Fruit fly (Drosophila melanogaster): ENCODE measurements around the gene TotZ.

DNA sequence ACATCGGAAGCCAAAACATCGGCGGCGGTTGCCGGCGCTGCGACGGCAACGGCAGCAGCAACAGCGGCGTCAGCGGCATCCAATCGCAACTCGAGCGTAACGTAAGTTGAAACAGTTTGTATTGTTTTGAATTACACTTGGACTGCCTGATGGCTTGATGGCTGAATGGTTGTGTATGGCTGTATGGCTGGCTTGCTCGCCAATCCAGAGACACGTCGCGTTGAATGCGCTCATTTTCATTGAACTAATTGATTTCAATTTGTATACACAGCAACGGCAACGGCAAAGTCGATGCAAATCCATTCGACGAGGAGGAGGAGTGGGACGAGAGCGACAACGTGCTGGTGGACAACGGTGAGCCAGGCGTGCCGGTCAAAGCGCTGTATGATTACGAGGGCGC lies 38.7 kb upstream of the TotZ start:
- TF ChIP-seq pan (optimal IDR thresholded peaks at IDR 0.05) (no peak), psq (optimal IDR thresholded peaks at IDR 0.05) (no peak), usp (GFP tag; optimal IDR thresholded peaks at IDR 0.05) (no peak), CG8478 (optimal IDR thresholded peaks at IDR 0.05) (no peak)

All from whole organism.